Fruit fly (Drosophila melanogaster) whole organism, embryonic: ENCODE measurements around the gene Leash.

Source experiments
- Asciz ChIP-seq: fragments of 200-800 bp; sonication (Bioruptor generic); optimal IDR thresholded peaks from 2 replicates; lab custom pipeline; 2017; ENCODE audit warnings: missing biosample characterization, mild to moderate bottlenecking, missing genetic modification characterization, missing genetic modification reagents
- B-H1 ChIP-seq: fragments of 200-800 bp; sonication (Bioruptor generic); IDR thresholded peaks from 3 replicates; pipeline ENCODE4 v1.3.6; 2022; ENCODE audit warnings: missing biosample characterization, missing genetic modification characterization
- CG10147 ChIP-seq: fragments of 200-800 bp; sonication (Bioruptor generic); optimal IDR thresholded peaks from 2 replicates; lab custom pipeline; 2019; ENCODE audit warnings: missing biosample characterization, mild to moderate bottlenecking, missing genetic modification characterization, moderate library complexity
- CG14710 ChIP-seq: fragments of 200-800 bp; sonication (Bioruptor generic); optimal IDR thresholded peaks from 3 replicates; lab custom pipeline; 2019; ENCODE audit warnings: missing biosample characterization, mild to moderate bottlenecking, missing genetic modification characterization, moderate library complexity
- CG15073 ChIP-seq: fragments of 200-800 bp; sonication (Bioruptor generic); optimal IDR thresholded peaks from 2 replicates; lab custom pipeline; 2016; ENCODE audit warnings: missing biosample characterization, missing genetic modification characterization
- CG1647 ChIP-seq: fragments of 200-800 bp; sonication (Bioruptor generic); optimal IDR thresholded peaks from 3 replicates; lab custom pipeline; 2016; ENCODE audit warnings: missing biosample characterization, missing genetic modification characterization
- CG17612 ChIP-seq: fragments of 200-800 bp; sonication (Bioruptor generic); IDR thresholded peaks from 2 replicates; pipeline ENCODE4 v1.3.6; 2022; ENCODE audit warnings: missing biosample characterization, missing genetic modification characterization
- CG18262 ChIP-seq: fragments of 200-800 bp; optimal IDR thresholded peaks from 3 replicates; lab custom pipeline; 2019; ENCODE audit warnings: missing biosample characterization, mild to moderate bottlenecking, missing genetic modification characterization, moderate library complexity
- CG18619 ChIP-seq: fragments of 200-800 bp; sonication (Bioruptor generic); optimal IDR thresholded peaks from 3 replicates; lab custom pipeline; 2017; ENCODE audit warnings: missing biosample characterization, mild to moderate bottlenecking, missing genetic modification characterization
- CG2875 ChIP-seq: fragments of 200-800 bp; sonication (Bioruptor generic); optimal IDR thresholded peaks from 2 replicates; lab custom pipeline; 2017; ENCODE audit warnings: missing biosample characterization, mild to moderate bottlenecking, missing genetic modification characterization, missing genetic modification reagents
- CG31388 ChIP-seq: fragments of 200-800 bp; sonication (Bioruptor generic); optimal IDR thresholded peaks from 2 replicates; lab custom pipeline; 2016; ENCODE audit warnings: missing biosample characterization, missing genetic modification characterization
- CG3407 ChIP-seq: fragments of 200-800 bp; sonication (Bioruptor generic); optimal IDR thresholded peaks from 2 replicates; lab custom pipeline; 2018; ENCODE audit warnings: missing biosample characterization, mild to moderate bottlenecking, missing genetic modification characterization
- CG43689 ChIP-seq: fragments of 200-800 bp; sonication (Bioruptor generic); IDR thresholded peaks from 2 replicates; pipeline ENCODE4 v1.3.6; 2022; ENCODE audit warnings: missing biosample characterization, missing genetic modification characterization
- CG4617 ChIP-seq: fragments of 200-800 bp; sonication (Bioruptor generic); optimal IDR thresholded peaks from 3 replicates; lab custom pipeline; 2016; ENCODE audit warnings: missing biosample characterization, missing genetic modification characterization, borderline replicate concordance
- CG4707 ChIP-seq: fragments of 200-800 bp; sonication (Bioruptor generic); optimal IDR thresholded peaks from 2 replicates; lab custom pipeline; 2018; ENCODE audit warnings: missing biosample characterization, mild to moderate bottlenecking, missing genetic modification characterization, moderate library complexity
- CG6689 ChIP-seq: fragments of 200-800 bp; sonication (Bioruptor generic); IDR thresholded peaks from 2 replicates; pipeline ENCODE4 v1.3.6; 2022; ENCODE audit warnings: missing biosample characterization, missing genetic modification characterization
- CG8089 ChIP-seq: fragments of 200-800 bp; sonication (Bioruptor generic); optimal IDR thresholded peaks from 3 replicates; lab custom pipeline; 2016; ENCODE audit warnings: missing biosample characterization, missing genetic modification characterization
- CG8359 ChIP-seq: fragments of 200-800 bp; sonication (Bioruptor generic); optimal IDR thresholded peaks from 2 replicates; lab custom pipeline; 2017; ENCODE audit warnings: missing biosample characterization, mild to moderate bottlenecking, missing genetic modification characterization, borderline replicate concordance
- CHES-1-like ChIP-seq: fragments of 200-800 bp; sonication (Bioruptor generic); optimal IDR thresholded peaks from 2 replicates; lab custom pipeline; 2016; ENCODE audit warnings: missing biosample characterization, missing genetic modification characterization
- Chrac-16 ChIP-seq: fragments of 200-800 bp; sonication (Bioruptor generic); optimal IDR thresholded peaks from 3 replicates; lab custom pipeline; 2016; ENCODE audit warnings: missing biosample characterization, missing genetic modification characterization
- D ChIP-seq, 2 experiments: fragments of 200-800 bp in 1 of 2; fragments of >200 bp in 1 of 2; sonication (Bioruptor generic) in 1 of 2; optimal IDR thresholded peaks; 2 replicates in 1 of 2; 3 replicates in 1 of 2; lab custom pipeline; 2017; ENCODE audit warnings: mild to moderate bottlenecking in 1 of 2, missing biosample characterization in 1 of 2, missing genetic modification characterization in 1 of 2, missing genetic modification reagents in 1 of 2
- Dll ChIP-seq: fragments of 200-800 bp; sonication (Bioruptor generic); IDR thresholded peaks from 4 replicates; pipeline ENCODE4 v1.3.6; 2022; ENCODE audit warnings: missing biosample characterization, missing genetic modification characterization; ENCODE audit not compliant: partially characterized antibody
- Dp ChIP-seq: fragments of 200-800 bp; sonication (Bioruptor generic); optimal IDR thresholded peaks from 2 replicates; lab custom pipeline; 2018; ENCODE audit warnings: missing biosample characterization, mild to moderate bottlenecking, missing genetic modification characterization, moderate library complexity
- Gug ChIP-seq: fragments of 200-800 bp; sonication (Bioruptor generic); IDR thresholded peaks from 4 replicates; pipeline ENCODE4 v1.3.6; 2022; ENCODE audit warnings: missing biosample characterization, missing genetic modification characterization
- Hr51 ChIP-seq, 2 experiments: fragments of 200-800 bp; sonication (Bioruptor generic); optimal IDR thresholded peaks; 2 replicates in 1 of 2; 3 replicates in 1 of 2; lab custom pipeline; 2016 to 2018; ENCODE audit warnings: missing biosample characterization in 2 of 2, missing genetic modification characterization in 2 of 2, mild to moderate bottlenecking in 1 of 2, moderate library complexity in 1 of 2
- MBD-R2 ChIP-seq: fragments of 200-800 bp; sonication (Bioruptor generic); IDR thresholded peaks from 2 replicates; pipeline ENCODE4 v1.3.6; 2022; ENCODE audit warnings: missing biosample characterization, missing genetic modification characterization
- Med ChIP-seq: fragments of 200-800 bp; sonication (Bioruptor generic); peaks from one replicate; lab custom pipeline; 2016; ENCODE audit warnings: missing biosample characterization, missing genetic modification characterization, mild to moderate bottlenecking, inconsistent platforms, moderate library complexity
- Mrtf ChIP-seq: fragments of 200-800 bp; sonication (Bioruptor generic); IDR thresholded peaks from 3 replicates; pipeline ENCODE4 v1.3.6; 2022; ENCODE audit warnings: missing biosample characterization, missing genetic modification characterization
- Nf-YB ChIP-seq: fragments of 200-800 bp; sonication (Bioruptor generic); optimal IDR thresholded peaks from 3 replicates; lab custom pipeline; 2019; ENCODE audit warnings: missing biosample characterization, mild to moderate bottlenecking, missing genetic modification characterization, moderate library complexity
- Sry-δ ChIP-seq: fragments of 200-800 bp; sonication (Bioruptor generic); optimal IDR thresholded peaks from 2 replicates; lab custom pipeline; 2016; ENCODE audit warnings: missing biosample characterization, missing genetic modification characterization
- Tbp ChIP-seq: fragments of >200 bp; optimal IDR thresholded peaks from 2 replicates; lab custom pipeline; 2018; ENCODE audit warnings: missing biosample characterization, missing genetic modification characterization
- al ChIP-seq: fragments of 200-800 bp; sonication (Bioruptor generic); IDR thresholded peaks from 2 replicates; pipeline ENCODE4 v1.3.6; 2022; ENCODE audit warnings: missing biosample characterization, missing genetic modification characterization
- ato ChIP-seq: fragments of 200-800 bp; sonication (Bioruptor generic); IDR thresholded peaks from 2 replicates; pipeline ENCODE4 v1.3.6; 2022; ENCODE audit warnings: missing biosample characterization, missing genetic modification characterization; ENCODE audit not compliant: partially characterized antibody
- caup ChIP-seq: fragments of 200-800 bp; sonication (Bioruptor generic); optimal IDR thresholded peaks from 3 replicates; lab custom pipeline; 2017; ENCODE audit warnings: missing biosample characterization, mild to moderate bottlenecking, missing genetic modification characterization, moderate library complexity; ENCODE audit not compliant: severe bottlenecking
- hth ChIP-seq: fragments of >200 bp; optimal IDR thresholded peaks from 2 replicates; lab custom pipeline; 2017; ENCODE audit warnings: inconsistent platforms
- knrl ChIP-seq: fragments of 200-800 bp; sonication (Bioruptor generic); IDR thresholded peaks from 3 replicates; pipeline ENCODE4 v1.3.6; 2022; ENCODE audit warnings: missing biosample characterization, missing genetic modification characterization; ENCODE audit not compliant: partially characterized antibody
- lola ChIP-seq, 3 experiments: fragments of >200 bp in 2 of 3; fragments of 200-800 bp in 1 of 3; sonication (Bioruptor generic) in 1 of 3; optimal IDR thresholded peaks; 2 replicates each; lab custom pipeline; 2017 to 2019; ENCODE audit warnings: missing biosample characterization in 3 of 3, missing genetic modification characterization in 3 of 3, mild to moderate bottlenecking in 1 of 3, moderate library complexity in 1 of 3
- otp ChIP-seq: fragments of 200-800 bp; sonication (Bioruptor generic); IDR thresholded peaks from 3 replicates; pipeline ENCODE4, ENCODE4 v1.3.6; 2022; ENCODE audit warnings: missing biosample characterization, missing genetic modification characterization
- phol ChIP-seq: fragments of 200-800 bp; sonication (Bioruptor generic); optimal IDR thresholded peaks from 3 replicates; lab custom pipeline; 2018; ENCODE audit warnings: missing biosample characterization, mild to moderate bottlenecking, missing genetic modification characterization, moderate library complexity
- sens ChIP-seq: fragments of 200-800 bp; sonication (Bioruptor generic); peaks from one replicate; lab custom pipeline; 2016; ENCODE audit warnings: missing biosample characterization, missing genetic modification characterization
- unc-4 ChIP-seq: fragments of 200-800 bp; sonication (Bioruptor generic); IDR thresholded peaks from 2 replicates; pipeline ENCODE4 v1.3.6; 2022; ENCODE audit warnings: missing biosample characterization, missing genetic modification characterization; ENCODE audit not compliant: partially characterized antibody
- vnd ChIP-seq: fragments of 200-800 bp; sonication (Bioruptor generic); IDR thresholded peaks from 3 replicates; pipeline ENCODE4 v1.3.6; 2022; ENCODE audit warnings: missing biosample characterization, missing genetic modification characterization; ENCODE audit not compliant: partially characterized antibody
- zen2 ChIP-seq: fragments of 200-800 bp; sonication (Bioruptor generic); IDR thresholded peaks from 3 replicates; pipeline ENCODE4 v1.3.6; 2022; ENCODE audit warnings: missing biosample characterization, missing genetic modification characterization; ENCODE audit not compliant: partially characterized antibody

Leash gene

DNA sequence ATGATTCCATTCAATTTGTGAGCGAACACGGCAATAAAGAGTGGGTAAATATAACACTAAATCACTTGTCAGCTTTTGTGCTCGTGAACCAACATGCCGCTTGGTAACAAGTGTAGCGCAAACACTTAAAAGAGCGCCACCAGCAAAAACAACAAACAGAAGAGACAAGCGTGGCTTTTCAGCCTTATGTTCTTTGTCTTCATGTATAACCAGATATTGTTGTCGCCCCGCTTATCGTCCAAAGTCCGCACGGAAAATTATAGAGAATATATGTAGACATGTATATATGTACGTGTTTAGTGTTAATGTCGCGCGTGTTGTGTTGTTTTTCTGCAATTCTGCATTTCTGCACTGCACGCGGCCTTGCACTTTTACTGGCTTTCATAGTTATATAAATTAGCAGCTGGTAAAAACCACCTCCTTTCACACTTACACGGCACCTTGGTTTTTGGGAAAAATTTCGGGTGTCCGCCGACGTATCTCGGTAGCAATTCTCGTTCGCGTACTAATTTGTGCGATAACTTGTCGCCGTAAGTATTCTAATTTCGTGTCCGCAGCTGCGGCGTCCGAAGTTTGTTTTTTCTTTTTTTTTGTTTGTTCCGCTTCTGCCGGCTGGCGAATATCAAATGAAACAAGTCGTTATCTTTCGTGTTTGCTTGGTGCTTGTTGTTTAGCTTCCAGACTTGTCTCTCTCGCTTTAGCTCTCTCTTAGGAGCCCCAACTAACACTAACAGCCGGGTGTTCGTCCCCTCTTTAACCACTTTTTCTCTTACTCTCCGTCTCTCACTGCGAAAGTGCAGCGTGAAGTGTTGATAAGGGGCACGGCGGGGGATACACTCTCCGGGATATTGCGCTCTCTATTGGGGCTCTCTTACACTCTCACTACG, 3.5 kb downstream of the Leash start (continued):
- TF ChIP-seq CG3407 (GFP tag; lab: Kevin White, UChicago) (no peak), CG15073 (GFP tag; lab: Kevin White, UChicago) (no peak), lola (GFP tag; optimal IDR thresholded peaks at IDR 0.05; lab: Kevin White, UChicago) (no peak)
- TF ChIP-seq, all 482 proteins: peak for 149

DNA sequence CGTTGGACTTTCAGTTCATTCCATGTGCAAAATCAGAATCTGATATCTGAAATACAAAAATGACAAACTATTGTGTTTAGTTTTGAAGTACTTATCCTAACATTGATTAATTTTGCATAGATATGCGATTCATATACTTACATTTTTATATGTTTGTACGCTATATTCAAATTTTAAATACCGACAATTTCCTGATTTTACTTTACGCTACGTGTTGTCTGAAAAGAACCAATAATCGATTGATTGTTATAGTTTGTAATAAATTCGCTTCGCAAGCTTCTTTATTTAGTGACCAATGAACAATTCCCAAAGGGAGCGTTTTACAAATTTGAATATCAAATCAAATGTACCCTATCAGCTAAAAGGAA, 4.2 kb downstream of the Leash start, which contains the start of gene Ak3:
Gene Ak3, minus strand, starts transcription at position 69 of the 368 bp plus-strand sequence.
- TF ChIP-seq CG18262 (tag; lab: Kevin White, UChicago) (no peak), al (GFP tag; lab: Robert Waterston, UW) (no peak), CG17612 (GFP tag; lab: Robert Waterston, UW) (no peak), ato (GFP tag; lab: Robert Waterston, UW) (no peak), sens (peak; percentile 43), unc-4 (GFP tag; lab: Robert Waterston, UW) (0 out of 2 replicates have a peak, but pooled peaks have one; percentile 3)

DNA sequence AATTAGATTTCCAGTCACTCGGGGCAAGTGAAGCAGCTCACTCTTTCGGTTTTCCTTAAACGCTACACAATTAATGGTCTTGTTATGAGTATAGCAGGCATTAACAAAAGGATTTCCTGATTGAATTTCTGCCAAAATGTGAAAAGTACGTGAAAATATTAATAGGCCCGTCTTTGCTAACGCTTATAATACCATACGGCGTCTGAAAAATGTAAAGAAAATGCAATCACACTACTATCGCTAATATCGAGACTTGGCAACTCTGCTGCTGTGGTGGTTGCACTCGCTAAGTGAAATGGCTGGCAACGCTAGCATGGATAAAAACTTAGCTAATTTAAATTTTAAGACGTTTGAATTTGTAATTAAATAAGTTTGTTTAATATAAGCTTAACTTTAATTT, 8.0 kb downstream of the Leash start, which contains the start of gene CG6621:
Gene CG6621, minus strand, starts transcription at position 205 of the 400 bp plus-strand sequence.
- TF ChIP-seq hth (lab: Kevin White, UChicago) (no peak), CG8089 (GFP tag; lab: Kevin White, UChicago) (no peak), Sry-δ (peak; percentile 69), Asciz (GFP tag; lab: Kevin White, UChicago) (no peak), CG4707 (GFP tag; lab: Kevin White, UChicago) (no peak), CG1647 (GFP tag; lab: Kevin White, UChicago) (no peak), Nf-YB (GFP tag; lab: Kevin White, UChicago) (no peak), D (optimal IDR thresholded peaks at IDR 0.05; lab: Kevin White, UChicago) (no peak), D (GFP tag; optimal IDR thresholded peaks at IDR 0.05; lab: Kevin White, UChicago) (no peak), B-H1 (no peak), CG43689 (GFP tag; lab: Robert Waterston, UW) (no peak), CG15073 (GFP tag; lab: Kevin White, UChicago) (no peak), knrl (GFP tag; lab: Robert Waterston, UW) (peak; percentile 69), Dll (GFP tag; lab: Robert Waterston, UW) (peak; percentile 47; the same call in 1 of the 4 replicates), Mrtf (GFP tag; lab: Robert Waterston, UW) (no peak), Hr51 (GFP tag; optimal IDR thresholded peaks at IDR 0.05; lab: Kevin White, UChicago) (peak in 1 of 2 experiments; percentile 3), Chrac-16 (GFP tag; lab: Kevin White, UChicago) (no peak), MBD-R2 (GFP tag; lab: Robert Waterston, UW) (peak; percentile 95), CG14710 (tag; lab: Kevin White, UChicago) (peak; percentile 73), CG6689 (GFP tag; lab: Robert Waterston, UW) (no peak), Tbp (GFP tag; lab: Kevin White, UChicago) (no peak), Gug (GFP tag; lab: Robert Waterston, UW) (no peak), caup (no peak), CHES-1-like (GFP tag; lab: Kevin White, UChicago) (peak; percentile 51), CG18619 (no peak), phol (peak; percentile 71), CG2875 (GFP tag; lab: Kevin White, UChicago) (no peak), vnd (GFP tag; lab: Robert Waterston, UW) (peak; percentile 37; the same call in 1 of the 3 replicates), sens (peak; percentile 89), Med (peak; percentile 93), zen2 (GFP tag; lab: Robert Waterston, UW) (peak; percentile 15; the same call in 1 of the 3 replicates), Dp (peak; percentile 73), CG4617 (GFP tag; lab: Kevin White, UChicago) (peak; percentile 85), otp (no peak), CG31388 (no peak), CG8359 (GFP tag; lab: Kevin White, UChicago) (no peak), CG10147 (GFP tag; lab: Kevin White, UChicago) (peak; percentile 13)
